Fruit fly (Drosophila melanogaster): ENCODE measurements around the gene tey.

dm6 chr3L:19698651-19699050, 34.7 kb upstream of the tey start:
- no peak for TF ChIP-seq Scr (GFP tag; IDR thresholded peaks at IDR 0.05; ENCODE audit: partially characterized antibody)
- no peak for TF ChIP-seq jigr1 (GFP tag; IDR thresholded peaks at IDR 0.05)
- TF ChIP-seq peb (GFP tag; IDR thresholded peaks at IDR 0.05), result no peak
- TF ChIP-seq onecut (GFP tag; IDR thresholded peaks at IDR 0.05), result no peak
- TF ChIP-seq pan (optimal IDR thresholded peaks at IDR 0.05), result no peak
- TF ChIP-seq pan (GFP tag; optimal IDR thresholded peaks at IDR 0.05 in 1 of 2, IDR thresholded peaks at IDR 0.05 in 1 of 2), result no peak
- TF ChIP-seq Fer2 (tag; optimal IDR thresholded peaks at IDR 0.05), result no peak
- TF ChIP-seq Asciz (GFP tag; optimal IDR thresholded peaks at IDR 0.05), result no peak
